Worm (Caenorhabditis elegans) whole organism, young adult: ENCODE measurements around the gene sek-4.

Experiments
- B0019.2 ChIP-seq: fragments of 200-800 bp; sonication (Bioruptor generic); conservative IDR thresholded peaks from 2 replicates; pipeline ENCODE4 v1.3.6; 2022; ENCODE audit warnings: missing genetic modification reagents, missing genetic modification characterization, missing compliant biosample characterization
- B0035.1 ChIP-seq: sonication (generic microtip); optimal IDR thresholded peaks from 2 replicates; lab custom pipeline; 2016; ENCODE audit warnings: missing genetic modification characterization, mild to moderate bottlenecking, missing compliant biosample characterization, missing genotype, missing genetic modification reagents
- D2030.7 ChIP-seq: fragments of 200-800 bp; sonication (Bioruptor generic); IDR thresholded peaks from 2 replicates; pipeline ENCODE4 v1.3.6; 2022; ENCODE audit warnings: missing genetic modification reagents, missing genetic modification characterization, missing compliant biosample characterization
- F23B12.7 ChIP-seq: sonication (generic microtip); optimal IDR thresholded peaks from 2 replicates; lab custom pipeline; 2017; ENCODE audit warnings: missing genetic modification characterization, mild to moderate bottlenecking, missing compliant biosample characterization, antibody characterized with exemption, moderate library complexity; ENCODE audit not compliant: insufficient read depth
- F37B4.10 ChIP-seq: fragments of 200-800 bp; sonication (Bioruptor generic); IDR thresholded peaks from 2 replicates; pipeline ENCODE4 v1.3.6; 2022; ENCODE audit warnings: missing genetic modification characterization, missing compliant biosample characterization
- F52B5.7 ChIP-seq: sonication (generic microtip); optimal IDR thresholded peaks from 2 replicates; lab custom pipeline; 2016; ENCODE audit warnings: mild to moderate bottlenecking, missing genetic modification characterization, missing compliant biosample characterization
- K12H6.12 ChIP-seq: fragments of 200-800 bp; sonication (Bioruptor generic); optimal IDR thresholded peaks from 2 replicates; lab custom pipeline; 2018; ENCODE audit warnings: mild to moderate bottlenecking, missing genetic modification characterization, missing compliant biosample characterization
- T26A5.8 ChIP-seq: sonication (generic microtip); optimal IDR thresholded peaks from 2 replicates; lab custom pipeline; 2016; ENCODE audit warnings: missing genetic modification characterization, missing compliant biosample characterization
- Y53F4B.3 ChIP-seq: fragments of 200-800 bp; sonication (Bioruptor generic); IDR thresholded peaks from 2 replicates; pipeline ENCODE4 v1.3.6; 2022; ENCODE audit warnings: missing genetic modification reagents, missing genetic modification characterization, missing compliant biosample characterization
- atf-7 ChIP-seq: sonication (generic microtip); optimal IDR thresholded peaks from 2 replicates; lab custom pipeline; 2017; ENCODE audit warnings: mild to moderate bottlenecking, missing genetic modification characterization, missing compliant biosample characterization
- attf-6 ChIP-seq: fragments of 200-800 bp; sonication (Bioruptor generic); IDR thresholded peaks from 2 replicates; pipeline ENCODE4 v1.3.6; 2022; ENCODE audit warnings: missing genetic modification reagents, missing genetic modification characterization, missing compliant biosample characterization
- bed-1 ChIP-seq: fragments of 200-800 bp; sonication (Bioruptor generic); IDR thresholded peaks from 2 replicates; pipeline ENCODE4 v1.3.6; 2022; ENCODE audit warnings: missing genetic modification reagents, missing genetic modification characterization, missing compliant biosample characterization
- cebp-2 ChIP-seq: fragments of 200-800 bp; sonication (Bioruptor generic); IDR thresholded peaks from 2 replicates; pipeline ENCODE4 v1.3.6; 2022; ENCODE audit warnings: missing genetic modification characterization, missing compliant biosample characterization
- ceh-58 ChIP-seq: fragments of 200-800 bp; sonication (Bioruptor generic); IDR thresholded peaks from 2 replicates; pipeline ENCODE4 v1.3.6; 2022; ENCODE audit warnings: missing genetic modification characterization, missing compliant biosample characterization
- ceh-79 ChIP-seq: sonication (generic microtip); optimal IDR thresholded peaks from 2 replicates; lab custom pipeline; 2017; ENCODE audit warnings: mild to moderate bottlenecking, missing genetic modification characterization, missing compliant biosample characterization
- ceh-91 ChIP-seq: fragments of 200-800 bp; sonication (Bioruptor generic); IDR thresholded peaks from 2 replicates; pipeline ENCODE4 v1.3.6; 2022; ENCODE audit warnings: missing genetic modification reagents, missing genetic modification characterization, missing compliant biosample characterization
- dpff-1 ChIP-seq: sonication (generic microtip); optimal IDR thresholded peaks from 2 replicates; lab custom pipeline; 2017; ENCODE audit warnings: mild to moderate bottlenecking, missing genetic modification characterization, missing compliant biosample characterization
- him-1 ChIP-seq: sonication (generic microtip); optimal IDR thresholded peaks from 2 replicates; lab custom pipeline; 2016; ENCODE audit warnings: missing genotype, missing genetic modification reagents, missing genetic modification characterization, missing compliant biosample characterization
- hsf-1 ChIP-seq: fragments of 200-800 bp; sonication (Bioruptor generic); IDR thresholded peaks from 2 replicates; pipeline ENCODE4 v1.3.6; 2022; ENCODE audit warnings: missing genetic modification reagents, missing genetic modification characterization, missing compliant biosample characterization
- let-607 ChIP-seq, 2 experiments: fragments of 200-800 bp in 1 of 2; sonication (Bioruptor generic) in 1 of 2; sonication (generic microtip) in 1 of 2; optimal IDR thresholded peaks; 2 replicates each; lab custom pipeline; 2016 to 2018; ENCODE audit warnings: mild to moderate bottlenecking in 2 of 2, missing compliant biosample characterization in 2 of 2, missing genetic modification characterization in 2 of 2, moderate library complexity in 2 of 2, missing genotype in 1 of 2
- lsy-27 ChIP-seq: sonication (generic microtip); optimal IDR thresholded peaks from 2 replicates; lab custom pipeline; 2017; ENCODE audit warnings: missing genetic modification characterization, mild to moderate bottlenecking, missing compliant biosample characterization, antibody characterized with exemption, missing genotype, borderline replicate concordance; ENCODE audit not compliant: insufficient read depth
- madf-8 ChIP-seq: fragments of 200-800 bp; sonication (Bioruptor generic); conservative IDR thresholded peaks from 2 replicates; pipeline ENCODE4 v1.3.6; 2022; ENCODE audit warnings: missing genetic modification reagents, missing genetic modification characterization, missing compliant biosample characterization
- nfya-1 ChIP-seq: sonication (generic microtip); optimal IDR thresholded peaks from 2 replicates; lab custom pipeline; 2017; ENCODE audit warnings: antibody characterized with exemption, missing compliant biosample characterization, missing genetic modification characterization, borderline replicate concordance; ENCODE audit not compliant: insufficient read depth
- nfyb-1 ChIP-seq: fragments of 200-800 bp; sonication (Bioruptor generic); IDR thresholded peaks from 2 replicates; pipeline ENCODE4 v1.3.6; 2022; ENCODE audit warnings: missing genetic modification reagents, missing genetic modification characterization, missing compliant biosample characterization
- nhr-120 ChIP-seq: fragments of 200-800 bp; sonication (Bioruptor generic); IDR thresholded peaks from 2 replicates; pipeline ENCODE4 v1.3.6; 2022; ENCODE audit warnings: missing genetic modification characterization, missing compliant biosample characterization
- nhr-179 ChIP-seq: sonication (generic microtip); optimal IDR thresholded peaks from 2 replicates; lab custom pipeline; 2016; ENCODE audit warnings: mild to moderate bottlenecking, missing genetic modification characterization, missing compliant biosample characterization
- nhr-27 ChIP-seq: fragments of 200-800 bp; sonication (Bioruptor generic); optimal IDR thresholded peaks from 2 replicates; lab custom pipeline; 2018; ENCODE audit warnings: mild to moderate bottlenecking, missing genetic modification characterization, moderate library complexity, missing compliant biosample characterization
- nhr-80 ChIP-seq: sonication (generic microtip); optimal IDR thresholded peaks from 2 replicates; lab custom pipeline; 2016; ENCODE audit warnings: missing genetic modification characterization, missing compliant biosample characterization
- nhr-90 ChIP-seq: sonication (generic microtip); optimal IDR thresholded peaks from 2 replicates; lab custom pipeline; 2016; ENCODE audit warnings: missing genotype, mild to moderate bottlenecking, missing genetic modification characterization, missing compliant biosample characterization
- unc-130 ChIP-seq: sonication (generic microtip); optimal IDR thresholded peaks from 2 replicates; lab custom pipeline; 2016; ENCODE audit warnings: missing genetic modification reagents, missing genetic modification characterization, missing compliant biosample characterization
- ztf-22 ChIP-seq: fragments of 200-800 bp; sonication (Bioruptor generic); optimal IDR thresholded peaks from 2 replicates; lab custom pipeline; 2018; ENCODE audit warnings: mild to moderate bottlenecking, missing genetic modification characterization, moderate library complexity, missing compliant biosample characterization
- ztf-25 ChIP-seq: fragments of 200-800 bp; sonication (Bioruptor generic); IDR thresholded peaks from 2 replicates; pipeline ENCODE4 v1.3.6; 2022; ENCODE audit warnings: missing genetic modification reagents, missing genetic modification characterization, missing compliant biosample characterization
- ztf-26 ChIP-seq: sonication (generic microtip); optimal IDR thresholded peaks from 2 replicates; lab custom pipeline; 2017; ENCODE audit warnings: missing genetic modification characterization, missing compliant biosample characterization

sek-4 gene

DNA sequence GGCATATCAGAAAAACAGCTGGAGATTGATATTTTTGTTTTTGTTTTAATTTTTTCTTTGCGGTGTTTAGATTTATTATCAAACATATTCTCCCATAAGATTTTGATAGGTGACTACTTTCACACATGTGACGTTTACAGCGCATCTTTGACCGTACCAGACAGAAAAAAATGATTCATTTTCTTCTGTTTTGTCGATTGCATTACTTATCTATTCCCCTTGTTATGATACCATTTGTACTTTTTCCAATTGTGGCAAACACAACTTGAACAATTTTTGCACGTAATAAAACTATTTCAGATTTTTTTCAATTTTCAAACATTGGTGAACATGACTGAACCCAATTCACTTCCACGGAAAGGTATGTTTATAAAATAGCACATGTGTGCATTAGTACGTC is 30.6 kb upstream of the sek-4 start, which contains the start of gene C26B9.1:
Gene C26B9.1 (plus strand): TSS at position 301 of the 400 bp plus-strand sequence.
- TF ChIP-seq ztf-26 (tag; lab: Kevin White, UChicago) (no peak), dpff-1 (tag; lab: Kevin White, UChicago) (no peak), ceh-79 (tag; lab: Kevin White, UChicago) (no peak), nhr-27 (no peak), him-1 (tag; lab: Kevin White, UChicago) (no peak), B0019.2 (GFP tag; lab: Robert Waterston, UW) (no peak), nfyb-1 (GFP tag; lab: Robert Waterston, UW) (no peak), F37B4.10 (GFP tag; lab: Robert Waterston, UW) (no peak), D2030.7 (no peak), F52B5.7 (tag; lab: Kevin White, UChicago) (no peak), madf-8 (GFP tag; lab: Robert Waterston, UW) (no peak), ceh-58 (GFP tag; lab: Robert Waterston, UW) (no peak), F23B12.7 (tag; lab: Kevin White, UChicago) (no peak)
- TF ChIP-seq, all 124 proteins: peak for 0

DNA sequence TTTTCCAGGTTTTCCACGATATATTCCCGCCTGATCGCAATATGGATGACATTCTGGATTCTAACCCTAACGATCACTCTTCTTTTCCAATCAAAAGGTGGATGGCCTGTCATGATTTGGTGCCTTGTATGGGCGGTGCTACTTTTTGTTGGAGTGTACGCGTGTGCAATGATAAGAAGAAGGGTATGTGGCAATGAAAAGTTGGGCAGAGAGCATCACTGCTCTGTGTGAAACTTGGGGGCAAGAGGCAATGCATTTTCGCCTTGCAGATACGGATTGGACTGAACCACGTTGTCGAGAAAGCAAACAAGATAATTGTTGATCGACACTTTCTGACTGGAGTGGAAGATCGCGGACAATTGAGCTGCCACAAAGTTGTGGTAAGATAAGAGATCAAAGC is 28.6 kb upstream of the sek-4 start:
- TF ChIP-seq nhr-179 (tag; lab: Kevin White, UChicago) (no peak), ztf-25 (GFP tag; lab: Robert Waterston, UW) (no peak), ztf-22 (GFP tag; lab: Kevin White, UChicago) (peak; percentile 14), let-607 (tag; optimal IDR thresholded peaks at IDR 0.05; lab: Kevin White, UChicago) (peak; percentile 66 to 85), nhr-80 (tag; lab: Kevin White, UChicago) (peak; percentile 91)

DNA sequence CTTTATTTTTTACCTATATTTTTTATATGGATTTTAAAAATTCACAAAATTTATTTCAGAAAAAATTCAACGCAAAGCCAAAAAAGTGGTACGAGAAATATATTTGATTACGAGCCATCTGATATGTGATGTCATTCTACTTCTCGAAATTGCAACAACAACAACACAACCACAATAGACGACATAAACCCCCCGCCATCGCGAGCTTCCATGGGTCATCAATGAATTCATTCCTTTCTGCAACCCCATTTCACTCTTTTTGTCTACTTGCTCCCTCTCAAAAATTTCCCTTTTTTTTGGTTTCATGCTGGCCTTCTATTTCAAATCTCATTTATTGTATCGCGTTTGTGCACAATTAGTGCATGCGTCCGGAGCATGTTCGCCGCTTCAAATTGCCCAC is 27.0 kb upstream of the sek-4 start:
- TF ChIP-seq lsy-27 (tag; lab: Kevin White, UChicago) (no peak), B0035.1 (tag; lab: Kevin White, UChicago) (no peak), K12H6.12 (no peak), hsf-1 (no peak), B0019.2 (GFP tag; lab: Robert Waterston, UW) (no peak), unc-130 (no peak), T26A5.8 (tag; lab: Kevin White, UChicago) (no peak), atf-7 (tag; lab: Kevin White, UChicago) (no peak), nfya-1 (tag; lab: Kevin White, UChicago) (no peak), nhr-90 (tag; lab: Kevin White, UChicago) (no peak), attf-6 (GFP tag; lab: Robert Waterston, UW) (no peak), bed-1 (no peak), ceh-91 (no peak), Y53F4B.3 (GFP tag; lab: Robert Waterston, UW) (no peak)

DNA sequence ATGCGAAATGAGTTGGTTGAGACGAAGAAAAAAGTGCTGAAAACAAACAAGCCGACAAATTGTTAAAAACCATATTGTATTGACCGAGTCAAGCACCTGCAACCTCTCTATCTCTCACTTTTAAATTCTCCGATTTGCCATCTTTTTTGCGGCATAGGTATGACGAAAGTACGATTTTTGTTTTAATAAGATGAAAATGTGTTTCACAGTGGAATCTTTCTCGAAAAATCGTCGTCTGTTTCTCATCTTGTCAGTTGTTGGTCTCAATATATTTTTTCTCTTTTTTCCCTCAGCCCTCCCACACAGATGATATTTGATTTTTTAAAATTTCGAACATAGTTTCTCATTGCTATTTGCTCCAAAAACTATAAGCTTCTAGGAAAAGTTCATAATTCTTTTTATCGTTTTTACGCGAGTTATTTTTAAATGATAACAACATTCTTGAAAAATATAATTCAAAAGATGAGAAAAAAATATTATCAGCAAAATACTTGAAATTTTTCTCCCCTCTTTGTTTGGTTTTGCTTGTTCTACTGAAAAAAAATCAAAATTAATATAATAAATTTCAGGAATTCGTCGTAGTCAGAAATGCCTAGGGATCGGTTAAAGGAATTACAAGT is 26.2 kb upstream of the sek-4 start, which contains the start of gene syx-3:
Gene syx-3 (plus strand): TSS at position 570 of the 620 bp plus-strand sequence.
- no peak for TF ChIP-seq him-1 (tag; lab: Kevin White, UChicago)
- TF ChIP-seq cebp-2 = no peak
- TF ChIP-seq nhr-120 (GFP tag; lab: Robert Waterston, UW) = no peak
